Fruit fly (Drosophila melanogaster) S2 (cell line): ENCODE data around the gene e.

ENCODE experiments used
- CG8478 ChIP-seq: fragments of >200 bp; optimal IDR thresholded peaks from 2 replicates; lab custom pipeline; 2018
- CTCF ChIP-seq, 2 experiments: fragments of >200 bp; optimal IDR thresholded peaks; 2 replicates each; lab custom pipeline; 2018

DNA sequence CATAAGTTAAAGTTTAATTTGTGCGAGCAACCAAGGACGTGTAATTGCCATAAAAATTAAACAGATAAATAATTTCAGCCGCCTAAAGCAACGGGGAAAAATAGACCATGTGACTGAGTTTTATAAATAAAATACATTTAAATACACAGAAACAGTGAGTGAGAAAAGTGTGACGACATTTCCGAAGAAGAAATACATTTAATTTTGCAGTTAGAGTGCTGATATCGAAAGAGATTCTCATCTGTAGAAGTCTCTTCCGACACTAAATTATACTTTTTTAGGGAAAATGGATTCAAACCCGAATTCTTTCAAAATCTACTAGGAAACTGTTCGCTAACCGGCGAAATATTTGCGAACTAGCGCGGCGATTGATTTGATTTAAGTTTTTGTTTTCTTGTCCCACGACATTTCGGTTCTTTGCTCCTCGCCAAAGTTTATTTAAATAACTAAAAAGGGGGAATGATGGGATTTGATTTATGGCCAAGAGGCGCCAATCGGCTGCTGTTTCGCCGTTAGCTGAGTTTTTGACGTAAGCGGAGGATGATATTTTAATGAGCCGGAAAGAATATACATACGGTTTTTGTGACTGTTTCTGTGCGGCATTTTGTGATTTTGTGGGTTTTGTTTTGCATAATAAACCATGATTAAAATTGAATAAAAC is 47.3 kb downstream of the e start:
- TF ChIP-seq CTCF (optimal IDR thresholded peaks at IDR 0.05; lab: Kevin White, UChicago) (no peak), CG8478 (lab: Kevin White, UChicago) (no peak)
